Fruit fly (Drosophila melanogaster) whole organism, embryonic: Measurements from ENCODE around the gene Hel25E.
A peak's percentile ranks its signal among the peaks of the same experiment; 100 is the strongest.

Source experiments
- Adf1 ChIP-seq: fragments of 200-800 bp; sonication (Bioruptor generic); IDR thresholded peaks from 2 replicates; pipeline ENCODE4 v1.3.6; 2022; ENCODE audit warnings: missing biosample characterization, missing genetic modification characterization
- Antp ChIP-seq: fragments of 200-800 bp; sonication (Bioruptor generic); optimal IDR thresholded peaks from 3 replicates; lab custom pipeline; 2016; ENCODE audit warnings: missing biosample characterization, missing genetic modification characterization
- Awh ChIP-seq: fragments of 200-800 bp; sonication (Bioruptor generic); IDR thresholded peaks from 2 replicates; pipeline ENCODE4, ENCODE4 v1.3.6; 2022; ENCODE audit warnings: missing biosample characterization, missing genetic modification characterization
- B-H1 ChIP-seq: fragments of 200-800 bp; sonication (Bioruptor generic); IDR thresholded peaks from 3 replicates; pipeline ENCODE4 v1.3.6; 2022; ENCODE audit warnings: missing biosample characterization, missing genetic modification characterization
- B-H2 ChIP-seq: fragments of 200-800 bp; sonication (Bioruptor generic); optimal IDR thresholded peaks from 2 replicates; lab custom pipeline; 2018; ENCODE audit warnings: missing biosample characterization, mild to moderate bottlenecking, missing genetic modification characterization
- CG10462 ChIP-seq: fragments of 200-800 bp; sonication (Bioruptor generic); optimal IDR thresholded peaks from 2 replicates; lab custom pipeline; 2016; ENCODE audit warnings: missing biosample characterization, missing genetic modification characterization
- CG10543 ChIP-seq: fragments of 200-800 bp; sonication (Bioruptor generic); optimal IDR thresholded peaks from 3 replicates; lab custom pipeline; 2017; ENCODE audit warnings: missing biosample characterization, mild to moderate bottlenecking, missing genetic modification characterization, moderate library complexity
- CG11398 ChIP-seq: fragments of 200-800 bp; sonication (Bioruptor generic); optimal IDR thresholded peaks from 2 replicates; lab custom pipeline; 2016; ENCODE audit warnings: missing biosample characterization, missing genetic modification characterization
- CG12071 ChIP-seq: fragments of 200-800 bp; sonication (Bioruptor generic); optimal IDR thresholded peaks from 3 replicates; lab custom pipeline; 2018; ENCODE audit warnings: missing biosample characterization, mild to moderate bottlenecking, missing genetic modification characterization
- CG12155 ChIP-seq: fragments of 200-800 bp; sonication (Bioruptor generic); optimal IDR thresholded peaks from 3 replicates; lab custom pipeline; 2016; ENCODE audit warnings: missing biosample characterization, missing genetic modification characterization
- CG12391 ChIP-seq: fragments of 200-800 bp; sonication (Bioruptor generic); optimal IDR thresholded peaks from 3 replicates; lab custom pipeline; 2018; ENCODE audit warnings: missing biosample characterization, mild to moderate bottlenecking, missing genetic modification characterization, moderate library complexity
- CG14965 ChIP-seq: fragments of 200-800 bp; sonication (Bioruptor generic); optimal IDR thresholded peaks from 2 replicates; lab custom pipeline; 2016; ENCODE audit warnings: missing biosample characterization, missing genetic modification characterization, borderline replicate concordance
- CG15696 ChIP-seq: fragments of 200-800 bp; sonication (Bioruptor generic); optimal IDR thresholded peaks from 2 replicates; lab custom pipeline; 2019; ENCODE audit warnings: missing biosample characterization, mild to moderate bottlenecking, missing genetic modification characterization, moderate library complexity
- CG1602 ChIP-seq: fragments of 200-800 bp; sonication (Bioruptor generic); optimal IDR thresholded peaks from 3 replicates; lab custom pipeline; 2016; ENCODE audit warnings: missing biosample characterization, missing genetic modification characterization
- CG2712 ChIP-seq: fragments of 200-800 bp; optimal IDR thresholded peaks from 3 replicates; lab custom pipeline; 2019; ENCODE audit warnings: missing biosample characterization, mild to moderate bottlenecking, missing genetic modification characterization, moderate library complexity
- CG31365 ChIP-seq: fragments of 200-800 bp; sonication (Bioruptor generic); optimal IDR thresholded peaks from 2 replicates; lab custom pipeline; 2018; ENCODE audit warnings: missing biosample characterization, mild to moderate bottlenecking, missing genetic modification characterization
- CG34376 ChIP-seq: fragments of 200-800 bp; sonication (Bioruptor generic); optimal IDR thresholded peaks from 2 replicates; lab custom pipeline; 2018; ENCODE audit warnings: missing biosample characterization, mild to moderate bottlenecking, missing genetic modification characterization
- CG6272 ChIP-seq: fragments of 200-800 bp; sonication (Bioruptor generic); IDR thresholded peaks from 2 replicates; pipeline ENCODE4 v1.3.6; 2022; ENCODE audit warnings: missing biosample characterization, missing genetic modification characterization
- CG7357 ChIP-seq: fragments of 200-800 bp; sonication (Bioruptor generic); IDR thresholded peaks from 3 replicates; pipeline ENCODE4 v1.3.6; 2022; ENCODE audit warnings: missing biosample characterization, missing genetic modification characterization
- CG9437 ChIP-seq: fragments of 200-800 bp; sonication (Bioruptor generic); optimal IDR thresholded peaks from 2 replicates; lab custom pipeline; 2018; ENCODE audit warnings: missing biosample characterization, mild to moderate bottlenecking, missing genetic modification characterization
- D19A ChIP-seq: fragments of 200-800 bp; optimal IDR thresholded peaks from 3 replicates; lab custom pipeline; 2019; ENCODE audit warnings: missing biosample characterization, mild to moderate bottlenecking, missing genetic modification characterization, moderate library complexity
- GATAe ChIP-seq: fragments of 200-800 bp; sonication (Bioruptor generic); conservative IDR thresholded peaks from 2 replicates; pipeline ENCODE4 v1.3.6; 2022; ENCODE audit warnings: missing biosample characterization, missing genetic modification characterization
- Hey ChIP-seq: fragments of 200-800 bp; sonication (Bioruptor generic); optimal IDR thresholded peaks from 3 replicates; lab custom pipeline; 2018; ENCODE audit warnings: missing biosample characterization, mild to moderate bottlenecking, missing genetic modification characterization
- Nf-YB ChIP-seq: fragments of 200-800 bp; sonication (Bioruptor generic); optimal IDR thresholded peaks from 3 replicates; lab custom pipeline; 2019; ENCODE audit warnings: missing biosample characterization, mild to moderate bottlenecking, missing genetic modification characterization, moderate library complexity
- Nf-YC ChIP-seq: fragments of 200-800 bp; optimal IDR thresholded peaks from 3 replicates; lab custom pipeline; 2019; ENCODE audit warnings: missing biosample characterization, mild to moderate bottlenecking, missing genetic modification characterization, moderate library complexity
- Opbp ChIP-seq: fragments of 200-800 bp; sonication (Bioruptor generic); IDR thresholded peaks from 3 replicates; pipeline ENCODE4 v1.3.6; 2022; ENCODE audit warnings: missing biosample characterization, missing genetic modification characterization; ENCODE audit not compliant: partially characterized antibody
- PHDP ChIP-seq: fragments of 200-800 bp; sonication (Bioruptor generic); optimal IDR thresholded peaks from 3 replicates; lab custom pipeline; 2018; ENCODE audit warnings: missing biosample characterization, mild to moderate bottlenecking, missing genetic modification characterization, moderate library complexity
- Ptx1 ChIP-seq: fragments of 200-800 bp; sonication (Bioruptor generic); IDR thresholded peaks from 2 replicates; pipeline ENCODE4 v1.3.6; 2022; ENCODE audit warnings: missing biosample characterization, missing genetic modification characterization
- Rx ChIP-seq: fragments of 200-800 bp; sonication (Bioruptor generic); IDR thresholded peaks from 2 replicates; pipeline ENCODE4 v1.3.6; 2022; ENCODE audit warnings: missing biosample characterization, missing genetic modification characterization
- Scr ChIP-seq: fragments of 200-800 bp; sonication (Bioruptor generic); IDR thresholded peaks from 2 replicates; pipeline ENCODE4 v1.3.6; 2022; ENCODE audit warnings: missing biosample characterization, missing genetic modification characterization; ENCODE audit not compliant: partially characterized antibody
- Taf1 ChIP-seq: fragments of 200-800 bp; sonication (Bioruptor generic); IDR thresholded peaks from 2 replicates; pipeline ENCODE4 v1.3.6; 2022; ENCODE audit warnings: missing biosample characterization, missing genetic modification characterization
- Usf ChIP-seq: fragments of 200-800 bp; sonication (Bioruptor generic); optimal IDR thresholded peaks from 2 replicates; lab custom pipeline; 2017; ENCODE audit warnings: missing genotype, missing biosample characterization, missing genetic modification characterization
- abd-A ChIP-seq: fragments of 200-800 bp; sonication (Bioruptor generic); optimal IDR thresholded peaks from 3 replicates; lab custom pipeline; 2019; ENCODE audit warnings: missing biosample characterization, mild to moderate bottlenecking, missing genetic modification characterization, moderate library complexity
- ap ChIP-seq: fragments of 200-800 bp; sonication (Bioruptor generic); IDR thresholded peaks from 2 replicates; pipeline ENCODE4 v1.3.6; 2022; ENCODE audit warnings: missing biosample characterization, missing genetic modification characterization
- btn ChIP-seq: fragments of 200-800 bp; sonication (Bioruptor generic); optimal IDR thresholded peaks from 2 replicates; lab custom pipeline; 2016; ENCODE audit warnings: missing biosample characterization, missing genetic modification characterization
- cato ChIP-seq: fragments of 200-800 bp; sonication (Bioruptor generic); optimal IDR thresholded peaks from 2 replicates; lab custom pipeline; 2016; ENCODE audit warnings: missing biosample characterization, missing genetic modification characterization, borderline replicate concordance
- ci ChIP-seq: fragments of 200-800 bp; sonication (Bioruptor generic); IDR thresholded peaks from 3 replicates; pipeline ENCODE4 v1.3.6; 2022; ENCODE audit warnings: missing biosample characterization, missing genetic modification characterization
- crc ChIP-seq: fragments of 200-800 bp; sonication (Bioruptor generic); optimal IDR thresholded peaks from 2 replicates; lab custom pipeline; 2016; ENCODE audit warnings: missing biosample characterization, missing genetic modification characterization
- crp ChIP-seq, 2 experiments: fragments of 200-800 bp; sonication (Bioruptor generic); optimal IDR thresholded peaks; 2 replicates in 1 of 2; 3 replicates in 1 of 2; lab custom pipeline; 2017; ENCODE audit warnings: missing biosample characterization in 2 of 2, missing genetic modification characterization in 2 of 2, mild to moderate bottlenecking in 1 of 2, moderate library complexity in 1 of 2
- en ChIP-seq: fragments of 200-800 bp; sonication (Bioruptor generic); optimal IDR thresholded peaks from 2 replicates; lab custom pipeline; 2016; ENCODE audit warnings: missing biosample characterization, missing genetic modification characterization
- hth ChIP-seq: fragments of >200 bp; optimal IDR thresholded peaks from 2 replicates; lab custom pipeline; 2017; ENCODE audit warnings: inconsistent platforms
- knrl ChIP-seq: fragments of 200-800 bp; sonication (Bioruptor generic); IDR thresholded peaks from 3 replicates; pipeline ENCODE4 v1.3.6; 2022; ENCODE audit warnings: missing biosample characterization, missing genetic modification characterization; ENCODE audit not compliant: partially characterized antibody
- lbe ChIP-seq: fragments of 200-800 bp; sonication (Bioruptor generic); optimal IDR thresholded peaks from 2 replicates; lab custom pipeline; 2016; ENCODE audit warnings: missing biosample characterization, mild to moderate bottlenecking, missing genetic modification characterization
- pan ChIP-seq, 4 experiments: fragments of >200 bp in 3 of 4; fragments of 200-800 bp in 1 of 4; sonication (Bioruptor generic) in 1 of 4; optimal IDR thresholded peaks in 3 of 4; IDR thresholded peaks in 1 of 4; 2 replicates each; pipeline versions ENCODE4 v1.3.6 to Lab custom; 2017 to 2022; ENCODE audit warnings: missing biosample characterization in 2 of 4, missing genetic modification characterization in 2 of 4, mixed read lengths in 1 of 4
- pita ChIP-seq: fragments of 200-800 bp; sonication (Bioruptor generic); optimal IDR thresholded peaks from 2 replicates; lab custom pipeline; 2017; ENCODE audit warnings: missing biosample characterization, mild to moderate bottlenecking, missing genetic modification characterization
- row ChIP-seq: fragments of 200-800 bp; sonication (Bioruptor generic); IDR thresholded peaks from 3 replicates; pipeline ENCODE4 v1.3.6; 2022; ENCODE audit warnings: missing biosample characterization, missing genetic modification characterization
- tap ChIP-seq: fragments of 200-800 bp; optimal IDR thresholded peaks from 3 replicates; lab custom pipeline; 2019; ENCODE audit warnings: missing biosample characterization, mild to moderate bottlenecking, missing genetic modification characterization, moderate library complexity
- tio ChIP-seq: fragments of 200-800 bp; sonication (Bioruptor generic); optimal IDR thresholded peaks from 2 replicates; lab custom pipeline; 2017; ENCODE audit warnings: missing biosample characterization, missing genetic modification characterization, inconsistent platforms
- usp ChIP-seq: fragments of >200 bp; optimal IDR thresholded peaks from 2 replicates; lab custom pipeline; 2017; ENCODE audit warnings: missing biosample characterization, missing genetic modification characterization

The Hel25E gene

dm6 chr2L:5523848-5524473, 18.2 kb downstream of the Hel25E start, which contains the start of the genes Vps52 and Elp4 (continued):
- TF ChIP-seq crp (GFP tag; optimal IDR thresholded peaks at IDR 0.05; lab: Kevin White, UChicago) (peak; percentile 80 to 95), CG31365 (tag; lab: Kevin White, UChicago) (no peak), usp (no peak), CG1602 (GFP tag; lab: Kevin White, UChicago) (peak; percentile 78), abd-A (tag; lab: Kevin White, UChicago) (no peak), ap (peak; percentile 19; the same call in 1 of the 2 replicates), B-H2 (peak; percentile 76), CG6272 (GFP tag; lab: Robert Waterston, UW) (0 out of 2 replicates have a peak, but pooled peaks have one; percentile 20), Antp (GFP tag; lab: Kevin White, UChicago) (peak; percentile 7), tap (tag; lab: Kevin White, UChicago) (no peak), Ptx1 (GFP tag; lab: Robert Waterston, UW) (peak; percentile 68), ci (GFP tag; lab: Robert Waterston, UW) (no peak; the same call in 2 of the 3 replicates), CG12391 (tag; lab: Kevin White, UChicago) (peak; percentile 90), Taf1 (peak; percentile 29; the same call in 1 of the 2 replicates), Nf-YB (GFP tag; lab: Kevin White, UChicago) (peak; percentile 60), CG2712 (tag; lab: Kevin White, UChicago) (peak; percentile 84), Nf-YC (tag; lab: Kevin White, UChicago) (peak; percentile 82), PHDP (tag; lab: Kevin White, UChicago) (peak; percentile 77), pita (no peak), Scr (peak; percentile 77), Usf (GFP tag; lab: Kevin White, UChicago) (peak; percentile 44), btn (GFP tag; lab: Kevin White, UChicago) (no peak), CG15696 (tag; lab: Kevin White, UChicago) (peak; percentile 70), CG10543 (GFP tag; lab: Kevin White, UChicago) (peak; percentile 63), CG34376 (GFP tag; lab: Kevin White, UChicago) (peak; percentile 49), CG11398 (no peak), cato (GFP tag; lab: Kevin White, UChicago) (peak; percentile 51), CG9437 (GFP tag; lab: Kevin White, UChicago) (peak; percentile 65), tio (GFP tag; lab: Kevin White, UChicago) (no peak), knrl (GFP tag; lab: Robert Waterston, UW) (peak; percentile 72), Awh (no peak), GATAe (no peak), crc (GFP tag; lab: Kevin White, UChicago) (peak; percentile 35), CG7357 (GFP tag; lab: Robert Waterston, UW) (0 out of 3 replicates have a peak, but pooled peaks have one; percentile 32), B-H1 (GFP tag; lab: Robert Waterston, UW) (0 out of 3 replicates have a peak, but pooled peaks have one; percentile 46), en (GFP tag; lab: Kevin White, UChicago) (no peak), Hey (tag; lab: Kevin White, UChicago) (no peak), CG12071 (GFP tag; lab: Kevin White, UChicago) (no peak), Rx (GFP tag; lab: Robert Waterston, UW) (no peak), hth (no peak), Adf1 (GFP tag; lab: Robert Waterston, UW) (no peak), D19A (tag; lab: Kevin White, UChicago) (no peak), CG14965 (GFP tag; lab: Kevin White, UChicago) (no peak), Opbp (GFP tag; lab: Robert Waterston, UW) (peak; percentile 83), lbe (GFP tag; lab: Kevin White, UChicago) (no peak), pan (optimal IDR thresholded peaks at IDR 0.05; lab: Kevin White, UChicago) (no peak), pan (GFP tag; optimal IDR thresholded peaks at IDR 0.05 in 1 of 2, IDR thresholded peaks at IDR 0.05 in 1 of 2) (peak in 1 of 2 experiments; percentile 76), CG12155 (GFP tag; lab: Kevin White, UChicago) (peak; percentile 77), CG10462 (peak; percentile 8), row (GFP tag; lab: Robert Waterston, UW) (peak; percentile 85)
